Worm (Caenorhabditis elegans) whole organism, late embryonic: ENCODE measurements around the gene K02C4.5.

Source experiments
- C08G9.2 ChIP-seq: sonication (generic microtip); optimal IDR thresholded peaks from 2 replicates; lab custom pipeline; 2016; ENCODE audit warnings: mild to moderate bottlenecking, missing genetic modification characterization, moderate library complexity, missing compliant biosample characterization
- F13H6.1 ChIP-seq: sonication (generic microtip); optimal IDR thresholded peaks from 2 replicates; lab custom pipeline; 2016; ENCODE audit warnings: missing genetic modification characterization, missing compliant biosample characterization
- K02D7.2 ChIP-seq: sonication (generic microtip); optimal IDR thresholded peaks from 2 replicates; lab custom pipeline; 2017; ENCODE audit warnings: mild to moderate bottlenecking, missing genetic modification characterization, missing compliant biosample characterization
- ahr-1 ChIP-seq: sonication (generic microtip); optimal IDR thresholded peaks from 2 replicates; lab custom pipeline; 2016; ENCODE audit warnings: missing genetic modification characterization, missing compliant biosample characterization
- ama-1 ChIP-seq: fragments of 150-350 bp; optimal IDR thresholded peaks from 2 replicates; lab custom pipeline; 2014
- ceh-14 ChIP-seq: sonication (generic microtip); optimal IDR thresholded peaks from 2 replicates; lab custom pipeline; 2016; ENCODE audit warnings: missing genotype, missing genetic modification characterization, missing compliant biosample characterization
- ceh-18 ChIP-seq: sonication (generic microtip); optimal IDR thresholded peaks from 2 replicates; lab custom pipeline; 2016; ENCODE audit warnings: missing genetic modification characterization, missing compliant biosample characterization
- ceh-2 ChIP-seq: sonication (generic microtip); optimal IDR thresholded peaks from 2 replicates; lab custom pipeline; 2016; ENCODE audit warnings: missing genotype, missing genetic modification characterization, missing compliant biosample characterization
- ceh-22 ChIP-seq: sonication (generic microtip); optimal IDR thresholded peaks from 2 replicates; lab custom pipeline; 2017; ENCODE audit warnings: missing biosample characterization, missing genetic modification characterization
- ceh-24 ChIP-seq: sonication (generic microtip); optimal IDR thresholded peaks from 2 replicates; lab custom pipeline; 2016; ENCODE audit warnings: mild to moderate bottlenecking, missing genetic modification characterization, missing compliant biosample characterization
- ceh-30 ChIP-seq: fragments of 150-350 bp; optimal IDR thresholded peaks from 2 replicates; lab custom pipeline; 2014; ENCODE audit warnings: missing biosample characterization, missing genetic modification characterization
- ceh-31 ChIP-seq: sonication (generic microtip); optimal IDR thresholded peaks from 2 replicates; lab custom pipeline; 2016; ENCODE audit warnings: missing genetic modification characterization, missing compliant biosample characterization
- ceh-34 ChIP-seq: sonication (generic microtip); optimal IDR thresholded peaks from 2 replicates; lab custom pipeline; 2016; ENCODE audit warnings: mild to moderate bottlenecking, missing genetic modification characterization, missing compliant biosample characterization
- ceh-48 ChIP-seq: sonication (generic microtip); optimal IDR thresholded peaks from 2 replicates; lab custom pipeline; 2016; ENCODE audit warnings: missing genetic modification characterization, inconsistent platforms, missing compliant biosample characterization
- ceh-6 ChIP-seq: fragments of 200-800 bp; sonication (Bioruptor generic); optimal IDR thresholded peaks from 2 replicates; lab custom pipeline; 2018; ENCODE audit warnings: mild to moderate bottlenecking, missing genetic modification characterization, missing compliant biosample characterization
- elt-2 ChIP-seq: sonication (generic microtip); optimal IDR thresholded peaks from 2 replicates; lab custom pipeline; 2016; ENCODE audit warnings: missing genetic modification reagents, missing genetic modification characterization, missing compliant biosample characterization
- eyg-1 ChIP-seq: sonication (generic microtip); optimal IDR thresholded peaks from 2 replicates; lab custom pipeline; 2016; ENCODE audit warnings: missing genotype, missing genetic modification characterization, missing compliant biosample characterization
- gmeb-2 ChIP-seq: sonication (generic microtip); optimal IDR thresholded peaks from 2 replicates; lab custom pipeline; 2016; ENCODE audit warnings: missing genetic modification characterization, inconsistent platforms, missing compliant biosample characterization
- hlh-30 ChIP-seq: sonication (generic microtip); optimal IDR thresholded peaks from 2 replicates; lab custom pipeline; 2017; ENCODE audit warnings: antibody characterized with exemption, missing genetic modification characterization, missing compliant biosample characterization; ENCODE audit not compliant: insufficient read depth
- hlh-6 ChIP-seq: sonication (generic microtip); optimal IDR thresholded peaks from 2 replicates; lab custom pipeline; 2016; ENCODE audit warnings: missing genotype, missing genetic modification characterization, missing compliant biosample characterization
- hlh-8 ChIP-seq: sonication (generic microtip); optimal IDR thresholded peaks from 2 replicates; lab custom pipeline; 2016; ENCODE audit warnings: missing genotype, missing genetic modification characterization, missing compliant biosample characterization
- lim-6 ChIP-seq: sonication (generic microtip); optimal IDR thresholded peaks from 2 replicates; lab custom pipeline; 2016; ENCODE audit warnings: missing genetic modification characterization, missing compliant biosample characterization
- madf-2 ChIP-seq: sonication (generic microtip); optimal IDR thresholded peaks from 2 replicates; lab custom pipeline; 2017; ENCODE audit warnings: missing genetic modification characterization, missing compliant biosample characterization
- mec-3 ChIP-seq: sonication (generic microtip); optimal IDR thresholded peaks from 2 replicates; lab custom pipeline; 2016; ENCODE audit warnings: borderline replicate concordance, missing genetic modification characterization, missing compliant biosample characterization
- nfya-1 ChIP-seq: sonication (generic microtip); optimal IDR thresholded peaks from 2 replicates; lab custom pipeline; 2017; ENCODE audit warnings: missing genetic modification characterization, mild to moderate bottlenecking, missing compliant biosample characterization, antibody characterized with exemption, moderate library complexity
- npax-4 ChIP-seq: sonication (generic microtip); optimal IDR thresholded peaks from 2 replicates; lab custom pipeline; 2016; ENCODE audit warnings: missing genetic modification characterization, missing compliant biosample characterization
- pat-9 ChIP-seq: fragments of 200-800 bp; sonication (Bioruptor generic); optimal IDR thresholded peaks from 2 replicates; lab custom pipeline; 2018; ENCODE audit warnings: mild to moderate bottlenecking, missing genetic modification characterization, moderate library complexity, missing compliant biosample characterization
- pros-1 ChIP-seq: fragments of 150-350 bp; optimal IDR thresholded peaks from 2 replicates; lab custom pipeline; 2014; ENCODE audit warnings: missing biosample characterization, missing genetic modification reagents, missing genetic modification characterization
- ref-2 ChIP-seq: sonication (generic microtip); optimal IDR thresholded peaks from 2 replicates; lab custom pipeline; 2016; ENCODE audit warnings: missing genetic modification characterization, missing compliant biosample characterization
- rnt-1 ChIP-seq: sonication (generic microtip); optimal IDR thresholded peaks from 2 replicates; lab custom pipeline; 2016; ENCODE audit warnings: missing genetic modification characterization, missing compliant biosample characterization
- sdc-2 ChIP-seq: sonication (generic microtip); optimal IDR thresholded peaks from 2 replicates; lab custom pipeline; 2016; ENCODE audit warnings: missing genotype, missing genetic modification characterization, missing compliant biosample characterization
- sox-4 ChIP-seq: sonication (generic microtip); optimal IDR thresholded peaks from 2 replicates; lab custom pipeline; 2017; ENCODE audit warnings: mild to moderate bottlenecking, missing genetic modification characterization, inconsistent platforms, missing compliant biosample characterization
- syd-9 ChIP-seq: sonication (generic microtip); optimal IDR thresholded peaks from 2 replicates; lab custom pipeline; 2016; ENCODE audit warnings: mild to moderate bottlenecking, missing genetic modification characterization, moderate library complexity, missing compliant biosample characterization
- tbx-2 ChIP-seq: sonication (generic microtip); optimal IDR thresholded peaks from 2 replicates; lab custom pipeline; 2016; ENCODE audit warnings: missing genetic modification characterization, missing compliant biosample characterization
- tbx-7 ChIP-seq: sonication (generic microtip); optimal IDR thresholded peaks from 2 replicates; lab custom pipeline; 2016; ENCODE audit warnings: missing genotype, missing genetic modification characterization, missing compliant biosample characterization
- unc-3 ChIP-seq, 2 experiments: fragments of 200-800 bp in 1 of 2; sonication (Bioruptor generic) in 1 of 2; sonication (generic microtip) in 1 of 2; conservative IDR thresholded peaks in 1 of 2; optimal IDR thresholded peaks in 1 of 2; 2 replicates each; pipeline versions ENCODE4 v1.3.6 to Lab custom; 2016 to 2022; ENCODE audit warnings: missing compliant biosample characterization in 2 of 2, missing genetic modification characterization in 2 of 2, missing genetic modification reagents in 1 of 2
- unc-42 ChIP-seq: sonication (generic microtip); optimal IDR thresholded peaks from 2 replicates; lab custom pipeline; 2016; ENCODE audit warnings: missing genotype, missing genetic modification characterization, missing compliant biosample characterization
- unc-55 ChIP-seq: sonication (generic microtip); optimal IDR thresholded peaks from 2 replicates; lab custom pipeline; 2017; ENCODE audit warnings: missing biosample characterization, missing genetic modification reagents, missing genetic modification characterization

K02C4.5 gene

ce11 chrII:8035667-8036066, 42.6 kb upstream of the K02C4.5 start, which contains the start of gene sap-49:
sap-49 (minus strand) TSS chrII:8035767.
- TF ChIP-seq mec-3 (tag; lab: Kevin White, UChicago), result no peak
- no peak for TF ChIP-seq ceh-48 (tag; lab: Kevin White, UChicago)
- TF ChIP-seq hlh-30, result no peak
- no peak for TF ChIP-seq madf-2
- no peak for TF ChIP-seq ama-1 (lab: Kevin White, UChicago)
- TF ChIP-seq elt-2 (tag; lab: Kevin White, UChicago), result no peak
- no peak for TF ChIP-seq ceh-6
- TF ChIP-seq ceh-14 (tag; lab: Kevin White, UChicago), result no peak
- no peak for TF ChIP-seq C08G9.2 (tag; lab: Kevin White, UChicago)
- no peak for TF ChIP-seq pat-9 (tag; lab: Kevin White, UChicago)

DNA sequence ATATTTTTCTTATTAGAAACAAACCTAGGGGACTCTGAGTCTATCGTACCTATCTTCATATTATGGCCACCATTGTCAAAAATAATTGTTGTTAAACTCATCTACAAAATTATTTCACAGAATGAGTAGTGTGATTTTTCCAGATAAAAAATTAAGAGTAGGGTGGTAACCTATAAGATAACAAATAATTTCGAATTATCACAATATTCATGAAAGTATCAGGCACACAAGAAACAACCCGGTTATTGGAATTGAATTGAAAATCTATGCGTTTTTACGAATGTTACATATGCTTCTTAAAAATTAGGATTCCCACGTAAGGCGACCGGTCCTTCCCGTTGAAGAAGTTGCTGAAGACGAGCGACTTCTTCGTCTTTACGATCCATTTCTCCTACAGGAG, 41.0 kb upstream of the K02C4.5 start, which contains the start of gene arp-6:
TSS of gene arp-6 (minus strand) at position 101 of the 400 bp plus-strand sequence.
- TF ChIP-seq ceh-6 (no peak), ceh-30 (no peak), pat-9 (tag; lab: Kevin White, UChicago) (no peak), unc-3 (GFP tag; conservative IDR thresholded peaks at IDR 0.05; lab: Robert Waterston, UW) (no peak), unc-3 (tag; optimal IDR thresholded peaks at IDR 0.05; lab: Kevin White, UChicago) (no peak), nfya-1 (tag; lab: Kevin White, UChicago) (no peak), ceh-22 (tag; lab: Kevin White, UChicago) (no peak), tbx-2 (tag; lab: Kevin White, UChicago) (no peak), gmeb-2 (tag; lab: Kevin White, UChicago) (no peak), ceh-18 (tag; lab: Kevin White, UChicago) (no peak), ceh-31 (tag; lab: Kevin White, UChicago) (no peak), ceh-34 (tag; lab: Kevin White, UChicago) (no peak), lim-6 (no peak), pros-1 (tag; lab: Kevin White, UChicago) (no peak), npax-4 (tag; lab: Kevin White, UChicago) (no peak), sox-4 (tag; lab: Kevin White, UChicago) (no peak), sdc-2 (tag; lab: Kevin White, UChicago) (no peak), madf-2 (no peak), F13H6.1 (no peak), syd-9 (tag; lab: Kevin White, UChicago) (no peak)

ce11 chrII:8037863-8038262, 40.4 kb upstream of the K02C4.5 start, which contains the start of gene C08B11.9:
C08B11.9 (minus strand) TSS chrII:8038169.
- TF ChIP-seq rnt-1 (tag; lab: Kevin White, UChicago) (no peak), syd-9 (tag; lab: Kevin White, UChicago) (no peak), ceh-24 (tag; lab: Kevin White, UChicago) (no peak), K02D7.2 (tag; lab: Kevin White, UChicago) (no peak), unc-42 (no peak), gmeb-2 (tag; lab: Kevin White, UChicago) (no peak), ceh-2 (tag; lab: Kevin White, UChicago) (no peak), ahr-1 (tag; lab: Kevin White, UChicago) (no peak), eyg-1 (no peak), unc-55 (GFP tag; lab: Kevin White, UChicago) (no peak), ceh-30 (no peak), C08G9.2 (tag; lab: Kevin White, UChicago) (no peak), ref-2 (tag; lab: Kevin White, UChicago) (no peak), F13H6.1 (no peak), tbx-7 (tag; lab: Kevin White, UChicago) (no peak), hlh-8 (no peak), ceh-48 (tag; lab: Kevin White, UChicago) (no peak), hlh-6 (tag; lab: Kevin White, UChicago) (no peak), nfya-1 (tag; lab: Kevin White, UChicago) (no peak), sdc-2 (tag; lab: Kevin White, UChicago) (no peak)
